Fruit fly (Drosophila melanogaster) whole organism, embryonic: ENCODE measurements around the gene Efr.

Experiments
- ATbp ChIP-seq: fragments of 200-800 bp; sonication (Bioruptor generic); optimal IDR thresholded peaks from 2 replicates; lab custom pipeline; 2017; ENCODE audit warnings: missing biosample characterization, mild to moderate bottlenecking, missing genetic modification characterization, missing genetic modification reagents
- Abd-B ChIP-seq: fragments of 200-800 bp; sonication (Bioruptor generic); optimal IDR thresholded peaks from 2 replicates; lab custom pipeline; 2018; ENCODE audit warnings: missing biosample characterization, mild to moderate bottlenecking, missing genetic modification characterization, moderate library complexity
- CG10209 ChIP-seq: fragments of 200-800 bp; sonication (Bioruptor generic); optimal IDR thresholded peaks from 3 replicates; lab custom pipeline; 2017; ENCODE audit warnings: missing biosample characterization, mild to moderate bottlenecking, missing genetic modification characterization, missing genetic modification reagents
- CG10366 ChIP-seq: fragments of 200-800 bp; sonication (Bioruptor generic); IDR thresholded peaks from 2 replicates; pipeline ENCODE4 v1.3.6; 2022; ENCODE audit warnings: missing biosample characterization, missing genetic modification characterization
- CG12071 ChIP-seq: fragments of 200-800 bp; sonication (Bioruptor generic); optimal IDR thresholded peaks from 3 replicates; lab custom pipeline; 2018; ENCODE audit warnings: missing biosample characterization, mild to moderate bottlenecking, missing genetic modification characterization
- CG12155 ChIP-seq: fragments of 200-800 bp; sonication (Bioruptor generic); optimal IDR thresholded peaks from 3 replicates; lab custom pipeline; 2016; ENCODE audit warnings: missing biosample characterization, missing genetic modification characterization
- CG12391 ChIP-seq: fragments of 200-800 bp; sonication (Bioruptor generic); optimal IDR thresholded peaks from 3 replicates; lab custom pipeline; 2018; ENCODE audit warnings: missing biosample characterization, mild to moderate bottlenecking, missing genetic modification characterization, moderate library complexity
- CG14860 ChIP-seq: fragments of 200-800 bp; sonication (Bioruptor generic); IDR thresholded peaks from 3 replicates; pipeline ENCODE4 v1.3.6; 2022; ENCODE audit warnings: missing biosample characterization, missing genetic modification characterization; ENCODE audit not compliant: partially characterized antibody
- CG1647 ChIP-seq: fragments of 200-800 bp; sonication (Bioruptor generic); optimal IDR thresholded peaks from 3 replicates; lab custom pipeline; 2016; ENCODE audit warnings: missing biosample characterization, missing genetic modification characterization
- CG16779 ChIP-seq: fragments of 200-800 bp; sonication (Bioruptor generic); IDR thresholded peaks from 2 replicates; pipeline ENCODE4 v1.3.6; 2022; ENCODE audit warnings: missing biosample characterization, missing genetic modification characterization
- CG17568 ChIP-seq: fragments of 200-800 bp; sonication (Bioruptor generic); optimal IDR thresholded peaks from 2 replicates; lab custom pipeline; 2018; ENCODE audit warnings: missing biosample characterization, mild to moderate bottlenecking, missing genetic modification characterization, moderate library complexity
- CG1792 ChIP-seq: fragments of 200-800 bp; sonication (Bioruptor generic); optimal IDR thresholded peaks from 2 replicates; lab custom pipeline; 2016; ENCODE audit warnings: missing biosample characterization, missing genetic modification characterization
- CG2199 ChIP-seq: fragments of 200-800 bp; sonication (Bioruptor generic); IDR thresholded peaks from 3 replicates; pipeline ENCODE4 v1.3.6; 2022; ENCODE audit warnings: missing biosample characterization, missing genetic modification characterization
- CG4360 ChIP-seq: fragments of 200-800 bp; sonication (Bioruptor generic); IDR thresholded peaks from 2 replicates; pipeline ENCODE4 v1.3.6; 2022; ENCODE audit warnings: missing biosample characterization, missing genetic modification characterization
- CG4617 ChIP-seq: fragments of 200-800 bp; sonication (Bioruptor generic); optimal IDR thresholded peaks from 3 replicates; lab custom pipeline; 2016; ENCODE audit warnings: missing biosample characterization, missing genetic modification characterization, borderline replicate concordance
- CG6254 ChIP-seq: fragments of 200-800 bp; sonication (Bioruptor generic); optimal IDR thresholded peaks from 3 replicates; lab custom pipeline; 2017; ENCODE audit warnings: mild to moderate bottlenecking, missing biosample characterization, missing genetic modification reagents, missing genetic modification characterization
- CG6654 ChIP-seq: fragments of 200-800 bp; sonication (Bioruptor generic); optimal IDR thresholded peaks from 2 replicates; lab custom pipeline; 2017; ENCODE audit warnings: missing biosample characterization, mild to moderate bottlenecking, missing genetic modification characterization
- CG7556 ChIP-seq: fragments of 200-800 bp; sonication (Bioruptor generic); optimal IDR thresholded peaks from 2 replicates; lab custom pipeline; 2017; ENCODE audit warnings: missing biosample characterization, mild to moderate bottlenecking, missing genetic modification characterization
- CG8388 ChIP-seq: fragments of 200-800 bp; sonication (Bioruptor generic); optimal IDR thresholded peaks from 2 replicates; lab custom pipeline; 2019; ENCODE audit warnings: missing biosample characterization, mild to moderate bottlenecking, missing genetic modification characterization, moderate library complexity
- CG8765 ChIP-seq: fragments of 200-800 bp; sonication (Bioruptor generic); IDR thresholded peaks from 2 replicates; pipeline ENCODE4 v1.3.6; 2022; ENCODE audit warnings: missing biosample characterization, missing genetic modification characterization
- CG9609 ChIP-seq: fragments of 200-800 bp; sonication (Bioruptor generic); optimal IDR thresholded peaks from 3 replicates; lab custom pipeline; 2016; ENCODE audit warnings: missing biosample characterization, missing genetic modification characterization
- CG9932 ChIP-seq: fragments of 200-800 bp; sonication (Bioruptor generic); IDR thresholded peaks from 2 replicates; pipeline ENCODE4 v1.3.6; 2022; ENCODE audit warnings: missing biosample characterization, missing genetic modification characterization
- H15 ChIP-seq: fragments of 200-800 bp; sonication (Bioruptor generic); IDR thresholded peaks from 3 replicates; pipeline ENCODE4 v1.3.6; 2022; ENCODE audit warnings: missing biosample characterization, missing genetic modification characterization
- HLHmδ ChIP-seq: fragments of 200-800 bp; sonication (Bioruptor generic); optimal IDR thresholded peaks from 2 replicates; lab custom pipeline; 2018; ENCODE audit warnings: missing biosample characterization, mild to moderate bottlenecking, missing genetic modification characterization, moderate library complexity
- MESR4 ChIP-seq: fragments of 200-800 bp; sonication (Bioruptor generic); optimal IDR thresholded peaks from 2 replicates; lab custom pipeline; 2018; ENCODE audit warnings: missing biosample characterization, mild to moderate bottlenecking, missing genetic modification characterization, moderate library complexity
- Opbp ChIP-seq: fragments of 200-800 bp; sonication (Bioruptor generic); IDR thresholded peaks from 3 replicates; pipeline ENCODE4 v1.3.6; 2022; ENCODE audit warnings: missing biosample characterization, missing genetic modification characterization; ENCODE audit not compliant: partially characterized antibody
- Six4 ChIP-seq: fragments of 200-800 bp; sonication (Bioruptor generic); optimal IDR thresholded peaks from 2 replicates; lab custom pipeline; 2016; ENCODE audit warnings: missing biosample characterization, missing genetic modification characterization
- abd-A ChIP-seq: fragments of 200-800 bp; sonication (Bioruptor generic); optimal IDR thresholded peaks from 3 replicates; lab custom pipeline; 2019; ENCODE audit warnings: missing biosample characterization, mild to moderate bottlenecking, missing genetic modification characterization, moderate library complexity
- br ChIP-seq: fragments of >200 bp; optimal IDR thresholded peaks from 2 replicates; lab custom pipeline; 2017
- chif ChIP-seq, 2 experiments: fragments of 200-800 bp; sonication (Bioruptor generic); optimal IDR thresholded peaks; 3 replicates each; lab custom pipeline; 2016; ENCODE audit warnings: missing biosample characterization in 2 of 2, missing genetic modification characterization in 2 of 2
- chn ChIP-seq: fragments of 200-800 bp; sonication (Bioruptor generic); optimal IDR thresholded peaks from 2 replicates; lab custom pipeline; 2016; ENCODE audit warnings: missing biosample characterization, missing genetic modification characterization
- corto ChIP-seq: fragments of 200-800 bp; sonication (Bioruptor generic); optimal IDR thresholded peaks from 2 replicates; lab custom pipeline; 2016; ENCODE audit warnings: missing biosample characterization, mild to moderate bottlenecking, missing genetic modification characterization, moderate library complexity
- danr ChIP-seq: fragments of 200-800 bp; sonication (Bioruptor generic); IDR thresholded peaks from 2 replicates; pipeline ENCODE4 v1.3.6; 2022; ENCODE audit warnings: missing biosample characterization, missing genetic modification characterization
- ems ChIP-seq: fragments of 200-800 bp; sonication (Bioruptor generic); optimal IDR thresholded peaks from 3 replicates; lab custom pipeline; 2016; ENCODE audit warnings: missing biosample characterization, missing genetic modification characterization
- exex ChIP-seq: fragments of 200-800 bp; sonication (Bioruptor generic); optimal IDR thresholded peaks from 4 replicates; lab custom pipeline; 2018; ENCODE audit warnings: missing biosample characterization, mild to moderate bottlenecking, missing genetic modification characterization, moderate library complexity
- fd102C ChIP-seq: fragments of 200-800 bp; sonication (Bioruptor generic); optimal IDR thresholded peaks from 2 replicates; lab custom pipeline; 2018; ENCODE audit warnings: missing biosample characterization, mild to moderate bottlenecking, missing genetic modification characterization, moderate library complexity
- gsb-n ChIP-seq: fragments of 200-800 bp; sonication (Bioruptor generic); optimal IDR thresholded peaks from 3 replicates; lab custom pipeline; 2018; ENCODE audit warnings: missing biosample characterization, mild to moderate bottlenecking, missing genetic modification characterization
- lov ChIP-seq, 2 experiments: fragments of 200-800 bp in 1 of 2; fragments of >200 bp in 1 of 2; sonication (Bioruptor generic) in 1 of 2; IDR thresholded peaks in 1 of 2; optimal IDR thresholded peaks in 1 of 2; 2 replicates in 1 of 2; 3 replicates in 1 of 2; pipeline versions ENCODE4 v1.3.6 to Lab custom; 2017 to 2022; ENCODE audit warnings: missing biosample characterization in 1 of 2, missing genetic modification characterization in 1 of 2
- nerfin-2 ChIP-seq: fragments of 200-800 bp; sonication (Bioruptor generic); IDR thresholded peaks from 2 replicates; pipeline ENCODE4 v1.3.6; 2022; ENCODE audit warnings: missing biosample characterization, missing genetic modification characterization; ENCODE audit not compliant: partially characterized antibody
- org-1 ChIP-seq: fragments of 200-800 bp; sonication (Bioruptor generic); optimal IDR thresholded peaks from 2 replicates; lab custom pipeline; 2017; ENCODE audit warnings: missing biosample characterization, missing genetic modification characterization
- otp ChIP-seq: fragments of 200-800 bp; sonication (Bioruptor generic); IDR thresholded peaks from 3 replicates; pipeline ENCODE4, ENCODE4 v1.3.6; 2022; ENCODE audit warnings: missing biosample characterization, missing genetic modification characterization
- pfk ChIP-seq: fragments of 200-800 bp; sonication (Bioruptor generic); optimal IDR thresholded peaks from 2 replicates; lab custom pipeline; 2018; ENCODE audit warnings: missing biosample characterization, mild to moderate bottlenecking, missing genetic modification characterization, moderate library complexity
- sr ChIP-seq: fragments of 200-800 bp; sonication (Bioruptor generic); IDR thresholded peaks from 3 replicates; pipeline ENCODE4 v1.3.6; 2022; ENCODE audit warnings: missing biosample characterization, missing genetic modification characterization
- tup ChIP-seq: fragments of 200-800 bp; sonication (Bioruptor generic); optimal IDR thresholded peaks from 2 replicates; lab custom pipeline; 2016; ENCODE audit warnings: missing biosample characterization, mild to moderate bottlenecking, missing genetic modification characterization, moderate library complexity
- twi ChIP-seq: fragments of 200-800 bp; optimal IDR thresholded peaks from 2 replicates; lab custom pipeline; 2019; ENCODE audit warnings: missing biosample characterization, mild to moderate bottlenecking, missing genetic modification characterization, moderate library complexity
- tx ChIP-seq: fragments of 200-800 bp; sonication (Bioruptor generic); optimal IDR thresholded peaks from 2 replicates; lab custom pipeline; 2016; ENCODE audit warnings: missing biosample characterization, missing genetic modification characterization
- yki ChIP-seq: fragments of >200 bp; optimal IDR thresholded peaks from 3 replicates; lab custom pipeline; 2018

Gene Efr

DNA sequence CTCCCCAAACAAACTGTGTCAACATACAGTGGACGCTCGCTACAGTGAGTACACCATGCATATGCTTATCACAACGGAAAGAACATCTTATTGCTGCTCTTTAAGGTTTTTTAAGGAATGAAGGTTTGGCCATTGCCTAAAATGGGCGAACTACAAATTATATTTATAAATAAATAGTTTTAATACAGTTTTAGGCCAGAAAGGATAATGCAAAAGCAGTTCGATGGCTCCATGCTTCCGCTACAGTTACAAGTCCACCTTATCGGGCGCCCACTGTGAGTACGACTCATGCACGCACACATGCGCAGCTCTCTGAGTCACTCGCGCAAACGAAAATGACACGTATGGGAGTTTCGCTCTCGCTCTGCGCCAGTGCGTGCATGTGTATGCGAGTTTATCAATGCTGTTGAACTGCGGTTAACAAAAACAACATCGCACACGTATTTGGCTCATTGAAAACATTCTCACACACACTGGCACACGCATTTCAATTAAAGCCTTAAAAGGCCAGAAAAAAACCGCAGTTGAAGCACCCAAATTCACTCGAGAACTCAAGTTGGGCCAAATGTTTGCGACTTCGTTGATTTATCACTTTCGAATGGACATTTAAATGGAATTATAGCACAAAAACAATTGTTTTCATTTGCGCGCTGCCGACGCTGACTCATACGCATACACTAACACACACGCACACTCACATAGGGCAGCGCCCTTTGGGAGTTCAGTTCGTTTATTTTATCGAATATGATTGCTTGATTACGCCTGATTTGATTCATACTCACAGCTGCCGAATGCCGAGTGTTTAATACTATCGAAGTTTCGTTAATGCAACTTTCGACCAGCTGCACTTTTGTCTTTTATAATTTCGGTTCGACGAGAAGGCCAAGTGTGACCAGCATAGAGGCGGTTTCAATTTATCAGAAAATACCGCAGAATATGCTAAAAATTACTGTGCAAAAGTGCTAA lies 4.8 kb downstream of the Efr start, which contains the start of gene sqh (continued):
- no peak for TF ChIP-seq lov (optimal IDR thresholded peaks at IDR 0.05; lab: Kevin White, UChicago)
- TF ChIP-seq lov (GFP tag; IDR thresholded peaks at IDR 0.05; lab: Robert Waterston, UW), result peak; percentile 73; the same call in 2 of the 3 replicates
- peak; percentile 39 for TF ChIP-seq CG6654
- peak; percentile 90 for TF ChIP-seq CG7556
- TF ChIP-seq twi (tag; lab: Kevin White, UChicago), result peak; percentile 84
- peak; percentile 3 for TF ChIP-seq tx (GFP tag; lab: Kevin White, UChicago)
- peak; percentile 84 for TF ChIP-seq corto (GFP tag; lab: Kevin White, UChicago)
- peak; percentile 37 for TF ChIP-seq abd-A (tag; lab: Kevin White, UChicago)
- TF ChIP-seq otp, result peak; percentile 69; the same call in 2 of the 3 replicates
- no peak for TF ChIP-seq br (lab: Kevin White, UChicago)
- peak; percentile 83 for TF ChIP-seq MESR4 (GFP tag; lab: Kevin White, UChicago)
- TF ChIP-seq chn, result peak; percentile 69
- no peak for TF ChIP-seq yki
- peak; percentile 81 for TF ChIP-seq CG8388
- TF ChIP-seq CG6254 (GFP tag; lab: Kevin White, UChicago), result peak; percentile 69
- TF ChIP-seq CG12155 (GFP tag; lab: Kevin White, UChicago), result peak; percentile 59
- no peak for TF ChIP-seq nerfin-2 (GFP tag; lab: Robert Waterston, UW)
- peak; percentile 86 for TF ChIP-seq CG10209
- TF ChIP-seq CG17568 (GFP tag; lab: Kevin White, UChicago), result no peak
- TF ChIP-seq CG12071 (GFP tag; lab: Kevin White, UChicago), result peak; percentile 62
- peak; percentile 78 for TF ChIP-seq H15 (GFP tag; lab: Robert Waterston, UW)
- TF ChIP-seq Opbp (GFP tag; lab: Robert Waterston, UW), result no peak
- no peak; the same call in 2 of the 3 replicates for TF ChIP-seq sr
- TF ChIP-seq CG4360 (GFP tag; lab: Robert Waterston, UW), result peak; percentile 74; the same call in 1 of the 2 replicates
- peak; percentile 57 for TF ChIP-seq exex (tag; lab: Kevin White, UChicago)
- TF ChIP-seq CG9932 (GFP tag; lab: Robert Waterston, UW), result peak; percentile 89
- TF ChIP-seq org-1 (GFP tag; lab: Kevin White, UChicago), result peak; percentile 86
- TF ChIP-seq gsb-n, result peak; percentile 79
- TF ChIP-seq ATbp (GFP tag; lab: Kevin White, UChicago), result peak; percentile 80
- peak; percentile 58 for TF ChIP-seq CG1647 (GFP tag; lab: Kevin White, UChicago)
- TF ChIP-seq CG14860 (GFP tag; lab: Robert Waterston, UW), result no peak
- TF ChIP-seq CG1792 (GFP tag; lab: Kevin White, UChicago), result no peak
- peak; percentile 85 for TF ChIP-seq Abd-B (GFP tag; lab: Kevin White, UChicago)
- peak; percentile 89 for TF ChIP-seq CG10366
- peak; percentile 56 for TF ChIP-seq Six4 (GFP tag; lab: Kevin White, UChicago)
- TF ChIP-seq fd102C (GFP tag; lab: Kevin White, UChicago), result no peak
- peak; percentile 90 for TF ChIP-seq CG12391 (tag; lab: Kevin White, UChicago)
- TF ChIP-seq CG9609, result no peak
- no peak for TF ChIP-seq HLHmδ (GFP tag; lab: Kevin White, UChicago)
- peak; percentile 47 for TF ChIP-seq tup (GFP tag; lab: Kevin White, UChicago)
- 0 out of 3 replicates have a peak, but pooled peaks have one; percentile 72 for TF ChIP-seq CG2199 (GFP tag; lab: Robert Waterston, UW)
- TF ChIP-seq CG4617, result peak; percentile 26
- peak; percentile 60; the same call in 1 of the 2 replicates for TF ChIP-seq CG16779
- TF ChIP-seq chif (GFP tag; optimal IDR thresholded peaks at IDR 0.05; lab: Kevin White, UChicago), result peak; percentile 30 to 61
- peak; percentile 60 for TF ChIP-seq ems (GFP tag; lab: Kevin White, UChicago)
- no peak for TF ChIP-seq pfk (GFP tag; lab: Kevin White, UChicago)
- TF ChIP-seq danr (GFP tag; lab: Robert Waterston, UW), result peak; percentile 82
- peak; percentile 70; the same call in 1 of the 2 replicates for TF ChIP-seq CG8765 (GFP tag; lab: Robert Waterston, UW)
